Worm (Caenorhabditis elegans) whole organism, L4 larva: ENCODE measurements around the gene umps-1.

Experiments used
- D1046.2 ChIP-seq: fragments of 200-800 bp; sonication (Bioruptor generic); IDR thresholded peaks from 2 replicates; pipeline ENCODE4 v1.3.6; 2022; ENCODE audit warnings: missing genetic modification characterization, missing compliant biosample characterization
- F10B5.3 ChIP-seq: sonication (generic microtip); optimal IDR thresholded peaks from 2 replicates; lab custom pipeline; 2016; ENCODE audit warnings: mild to moderate bottlenecking, missing genetic modification characterization, missing compliant biosample characterization
- F44E2.7 ChIP-seq: fragments of 200-800 bp; sonication (Bioruptor generic); IDR thresholded peaks from 2 replicates; pipeline ENCODE4 v2.1.2; 2022; ENCODE audit warnings: missing genetic modification characterization, missing compliant biosample characterization
- F49E8.2 ChIP-seq: sonication (generic microtip); optimal IDR thresholded peaks from 2 replicates; lab custom pipeline; 2016; ENCODE audit warnings: missing compliant biosample characterization, mild to moderate bottlenecking, missing genetic modification characterization, borderline replicate concordance
- R02D3.7 ChIP-seq: fragments of 150-350 bp; sonication (generic microtip); optimal IDR thresholded peaks from 3 replicates; lab custom pipeline; 2014; ENCODE audit warnings: missing biosample characterization, missing genetic modification characterization
- Y105C5A.15 ChIP-seq: fragments of 200-800 bp; sonication (Bioruptor generic); IDR thresholded peaks from 2 replicates; pipeline ENCODE4 v1.3.6; 2022; ENCODE audit warnings: missing genetic modification characterization, missing compliant biosample characterization
- ZK546.5 ChIP-seq, 2 experiments: sonication (generic microtip); optimal IDR thresholded peaks; 2 replicates each; lab custom pipeline; 2017; ENCODE audit warnings: missing biosample characterization in 2 of 2, missing genetic modification characterization in 2 of 2
- ama-1 ChIP-seq: fragments of 150-350 bp; optimal IDR thresholded peaks from 2 replicates; lab custom pipeline; 2014; ENCODE audit warnings: inconsistent platforms, mixed read lengths
- arid-1 ChIP-seq: fragments of 200-800 bp; sonication (Bioruptor generic); conservative IDR thresholded peaks from 2 replicates; pipeline ENCODE4 v1.3.6; 2022; ENCODE audit warnings: missing genetic modification reagents, missing genetic modification characterization, missing compliant biosample characterization
- ceh-20 ChIP-seq: fragments of 200-800 bp; sonication (Bioruptor generic); IDR thresholded peaks from 2 replicates; pipeline ENCODE4 v1.3.6; 2022; ENCODE audit warnings: missing genetic modification reagents, missing genetic modification characterization, missing compliant biosample characterization
- ceh-62 ChIP-seq: sonication (generic microtip); optimal IDR thresholded peaks from 2 replicates; lab custom pipeline; 2017; ENCODE audit warnings: missing biosample characterization, missing genetic modification characterization
- daf-12 ChIP-seq: fragments of 150-350 bp; optimal IDR thresholded peaks from 2 replicates; lab custom pipeline; 2014; ENCODE audit warnings: missing biosample characterization, missing genetic modification reagents, missing genetic modification characterization
- daf-16 ChIP-seq, 3 experiments: sonication (generic microtip); optimal IDR thresholded peaks; 2 replicates each; lab custom pipeline; 2016 to 2017; ENCODE audit warnings: missing genetic modification characterization in 3 of 3, missing genetic modification reagents in 3 of 3, mild to moderate bottlenecking in 2 of 3, missing compliant biosample characterization in 2 of 3, missing biosample characterization in 1 of 3, moderate library complexity in 1 of 3
- daf-19 ChIP-seq: fragments of 200-800 bp; sonication (Bioruptor generic); conservative IDR thresholded peaks from 2 replicates; pipeline ENCODE4 v1.3.6; 2022; ENCODE audit warnings: missing genetic modification characterization, missing compliant biosample characterization
- dmd-6 ChIP-seq: fragments of 200-800 bp; sonication (Bioruptor generic); IDR thresholded peaks from 2 replicates; pipeline ENCODE4 v1.3.6; 2022; ENCODE audit warnings: missing genetic modification reagents, missing genetic modification characterization, missing compliant biosample characterization
- dmd-9 ChIP-seq: fragments of 200-800 bp; sonication (Bioruptor generic); IDR thresholded peaks from 2 replicates; pipeline ENCODE4 v1.3.6; 2022; ENCODE audit warnings: missing genetic modification reagents, missing genetic modification characterization, missing compliant biosample characterization
- fos-1 ChIP-seq: fragments of 150-350 bp; optimal IDR thresholded peaks from 2 replicates; lab custom pipeline; 2014; ENCODE audit warnings: missing biosample characterization, missing genetic modification characterization
- hif-1 ChIP-seq, 2 experiments: sonication (generic microtip); optimal IDR thresholded peaks; 2 replicates each; lab custom pipeline; 2016 to 2017; ENCODE audit warnings: missing compliant biosample characterization in 2 of 2, missing genetic modification characterization in 2 of 2, missing genetic modification reagents in 2 of 2, missing genotype in 2 of 2, mild to moderate bottlenecking in 1 of 2
- hlh-30 ChIP-seq: sonication (generic microtip); optimal IDR thresholded peaks from 2 replicates; lab custom pipeline; 2017; ENCODE audit warnings: antibody characterized with exemption, mild to moderate bottlenecking, missing genetic modification characterization, missing compliant biosample characterization; ENCODE audit not compliant: insufficient read depth
- lin-1 ChIP-seq: fragments of 200-800 bp; sonication (Bioruptor generic); IDR thresholded peaks from 2 replicates; pipeline ENCODE4 v1.3.6; 2022; ENCODE audit warnings: missing genetic modification reagents, missing genetic modification characterization, missing compliant biosample characterization
- lin-38 ChIP-seq: fragments of 200-800 bp; sonication (Bioruptor generic); IDR thresholded peaks from 2 replicates; pipeline ENCODE4 v1.3.6; 2022; ENCODE audit warnings: missing genetic modification reagents, missing genetic modification characterization, missing compliant biosample characterization
- madf-5 ChIP-seq, 2 experiments: fragments of 200-800 bp; sonication (Bioruptor generic); IDR thresholded peaks; 2 replicates each; pipeline ENCODE4 v1.3.6; 2022; ENCODE audit warnings: missing compliant biosample characterization in 2 of 2, missing genetic modification characterization in 2 of 2
- mdl-1 ChIP-seq, 2 experiments: fragments of 150-350 bp in 1 of 2; sonication (generic microtip) in 1 of 2; optimal IDR thresholded peaks; 2 replicates each; lab custom pipeline; 2014 to 2017; ENCODE audit warnings: missing biosample characterization in 2 of 2, missing genetic modification characterization in 2 of 2
- nhr-237 ChIP-seq: sonication (generic microtip); optimal IDR thresholded peaks from 2 replicates; lab custom pipeline; 2017; ENCODE audit warnings: missing biosample characterization, missing genetic modification characterization
- nhr-25 ChIP-seq: sonication (generic microtip); optimal IDR thresholded peaks from 2 replicates; lab custom pipeline; 2017; ENCODE audit warnings: missing genetic modification characterization, mild to moderate bottlenecking, missing compliant biosample characterization, antibody characterized with exemption, moderate library complexity, borderline replicate concordance; ENCODE audit not compliant: insufficient read depth
- nhr-41 ChIP-seq: fragments of 200-800 bp; sonication (Bioruptor generic); IDR thresholded peaks from 2 replicates; pipeline ENCODE4 v1.3.6; 2022; ENCODE audit warnings: missing genetic modification reagents, missing genetic modification characterization, missing compliant biosample characterization
- nhr-42 ChIP-seq: fragments of 200-800 bp; sonication (Bioruptor generic); IDR thresholded peaks from 2 replicates; pipeline ENCODE4 v1.3.6; 2022; ENCODE audit warnings: missing genetic modification characterization, missing compliant biosample characterization
- nhr-48 ChIP-seq: sonication (generic microtip); optimal IDR thresholded peaks from 2 replicates; lab custom pipeline; 2016; ENCODE audit warnings: mild to moderate bottlenecking, missing genetic modification characterization, missing compliant biosample characterization
- saeg-2 ChIP-seq: fragments of 200-800 bp; sonication (Bioruptor generic); IDR thresholded peaks from 2 replicates; pipeline ENCODE4 v1.3.6; 2022; ENCODE audit warnings: missing genetic modification reagents, missing genetic modification characterization, missing compliant biosample characterization
- set-16 ChIP-seq: fragments of 200-800 bp; sonication (Bioruptor generic); IDR thresholded peaks from 2 replicates; pipeline ENCODE4 v1.3.6; 2022; ENCODE audit warnings: missing genetic modification reagents, missing genetic modification characterization, missing compliant biosample characterization
- unc-130 ChIP-seq: sonication (generic microtip); optimal IDR thresholded peaks from 2 replicates; lab custom pipeline; 2016; ENCODE audit warnings: missing genetic modification reagents, missing genetic modification characterization, missing compliant biosample characterization
- unc-39 ChIP-seq: sonication (generic microtip); optimal IDR thresholded peaks from 2 replicates; lab custom pipeline; 2017; ENCODE audit warnings: missing biosample characterization, missing genetic modification characterization
- unc-62 ChIP-seq, 3 experiments: fragments of 150-350 bp in 1 of 3; sonication (generic microtip); optimal IDR thresholded peaks in 2 of 3; peaks in 1 of 3; 1 replicate in 1 of 3; 2 replicates in 2 of 3; lab custom pipeline; 2014 to 2017; ENCODE audit warnings: missing biosample characterization in 3 of 3, missing genetic modification characterization in 3 of 3, missing genetic modification reagents in 3 of 3, missing genotype in 1 of 3
- zag-1 ChIP-seq: fragments of 150-350 bp; optimal IDR thresholded peaks from 2 replicates; lab custom pipeline; 2014; ENCODE audit warnings: missing biosample characterization, missing genetic modification characterization
- zfp-2 ChIP-seq: sonication (generic microtip); optimal IDR thresholded peaks from 2 replicates; lab custom pipeline; 2016; ENCODE audit warnings: mild to moderate bottlenecking, missing genetic modification characterization, missing compliant biosample characterization
- zip-2 ChIP-seq: fragments of 150-350 bp; optimal IDR thresholded peaks from 2 replicates; lab custom pipeline; 2014; ENCODE audit warnings: missing biosample characterization, missing genetic modification characterization

Gene umps-1

DNA sequence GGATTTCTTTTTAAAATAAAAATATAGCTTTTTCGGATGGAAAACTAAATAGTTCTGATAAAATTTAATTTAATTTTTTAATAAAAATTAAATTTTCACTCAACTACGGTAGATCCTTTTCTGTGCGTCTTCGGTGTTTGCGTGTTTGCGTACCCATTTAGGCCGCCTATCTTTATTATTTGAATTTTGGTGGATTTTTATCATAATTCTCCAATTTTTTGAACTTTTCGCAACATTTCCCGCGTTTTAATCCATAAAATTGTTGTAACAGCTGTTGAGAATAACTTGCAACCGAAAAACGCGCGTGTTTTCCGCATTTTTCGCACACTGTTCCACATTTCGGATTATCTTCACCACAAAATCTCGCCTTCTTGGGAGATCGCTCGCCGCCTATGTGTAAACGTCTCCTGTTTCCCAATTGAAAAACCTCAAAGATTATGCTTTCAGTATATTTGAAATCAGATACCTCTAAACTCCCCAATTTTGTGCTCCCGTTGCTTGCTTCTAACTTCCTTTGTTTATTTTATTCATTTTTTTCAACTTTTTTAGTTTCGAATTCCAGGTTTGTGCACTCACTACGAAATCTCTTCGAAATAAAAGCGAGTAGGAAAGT lies 5.7 kb downstream of the umps-1 start, which contains the start of gene T07C4.3:
T07C4.3 (plus strand) TSS at position 563 of the 613 bp plus-strand sequence.
- no peak for TF ChIP-seq mdl-1 (tag; optimal IDR thresholded peaks at IDR 0.05; lab: Kevin White, UChicago)
- TF ChIP-seq unc-130 (GFP tag; lab: Kevin White, UChicago) = no peak
- TF ChIP-seq nhr-41 (GFP tag; lab: Robert Waterston, UW) = no peak
- TF ChIP-seq hlh-30 = no peak
- TF ChIP-seq unc-62 (GFP tag; optimal IDR thresholded peaks at IDR 0.05 in 1 of 2; lab: Kevin White, UChicago) = peak in 1 of 2 experiments; percentile 88
- TF ChIP-seq unc-62 (tag; optimal IDR thresholded peaks at IDR 0.05; lab: Kevin White, UChicago) = no peak
- TF ChIP-seq, all 104 proteins: peak for 1

DNA sequence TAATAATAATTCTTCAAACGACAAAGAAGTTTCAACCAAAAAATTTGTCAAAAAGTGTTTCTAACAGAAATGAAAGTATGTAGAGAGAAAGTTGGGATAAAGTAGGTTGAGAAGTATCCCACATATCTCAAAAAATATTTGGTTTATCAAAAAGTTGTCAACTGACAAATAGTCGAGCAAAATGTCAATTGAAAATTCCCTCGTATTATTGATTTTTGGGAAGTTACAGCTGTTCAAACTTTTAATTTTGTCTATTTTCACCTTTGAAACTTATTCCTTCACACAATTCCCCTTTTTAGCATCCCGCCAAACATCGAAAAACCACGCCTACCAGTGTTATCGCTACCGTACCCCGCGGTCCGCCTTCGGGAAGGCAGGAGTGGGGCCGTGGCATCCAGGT lies 10.4 kb downstream of the umps-1 start, which contains the start of gene tbx-8:
tbx-8 (plus strand) TSS at position 301 of the 400 bp plus-strand sequence.
- TF ChIP-seq D1046.2 (GFP tag; lab: Robert Waterston, UW) (no peak), Y105C5A.15 (GFP tag; lab: Robert Waterston, UW) (no peak), daf-16 (GFP tag; optimal IDR thresholded peaks at IDR 0.05; lab: Kevin White, UChicago) (no peak), daf-16 (tag; optimal IDR thresholded peaks at IDR 0.05; lab: Kevin White, UChicago) (no peak), madf-5 (GFP tag; IDR thresholded peaks at IDR 0.05; lab: Robert Waterston, UW) (no peak), F49E8.2 (tag; lab: Kevin White, UChicago) (no peak), fos-1 (tag; lab: Kevin White, UChicago) (no peak), nhr-237 (tag; lab: Kevin White, UChicago) (no peak), daf-19 (no peak), dmd-6 (GFP tag; lab: Robert Waterston, UW) (no peak), F44E2.7 (no peak), zip-2 (tag; lab: Kevin White, UChicago) (no peak), nhr-48 (tag; lab: Kevin White, UChicago) (no peak)

DNA sequence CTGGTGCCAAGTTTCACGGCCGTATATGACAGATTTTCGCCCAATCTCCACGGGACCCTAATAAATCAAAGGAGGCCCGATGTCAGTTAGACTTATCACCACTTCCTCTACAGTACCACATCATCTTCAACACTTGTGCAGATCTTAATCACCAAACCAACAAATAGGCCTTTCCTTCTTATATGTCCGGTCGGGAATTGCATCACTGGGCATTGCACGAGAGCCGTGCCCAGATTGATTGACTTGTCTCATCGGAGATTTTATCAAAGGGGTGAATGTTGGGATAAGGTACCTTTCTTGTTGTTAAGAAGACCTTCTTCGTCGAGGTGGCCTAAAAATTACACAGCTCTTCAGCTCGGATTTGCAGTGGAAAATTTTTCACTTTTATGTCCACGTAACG lies 12.7 kb downstream of the umps-1 start:
- TF ChIP-seq ZK546.5 (tag; optimal IDR thresholded peaks at IDR 0.05; lab: Kevin White, UChicago) (no peak), lin-38 (GFP tag; lab: Robert Waterston, UW) (no peak), daf-12 (no peak), nhr-48 (tag; lab: Kevin White, UChicago) (no peak), ama-1 (no peak), set-16 (GFP tag; lab: Robert Waterston, UW) (no peak), ceh-62 (tag; lab: Kevin White, UChicago) (no peak), lin-1 (GFP tag; lab: Robert Waterston, UW) (no peak), unc-39 (tag; lab: Kevin White, UChicago) (no peak), nhr-42 (GFP tag; lab: Robert Waterston, UW) (no peak), ceh-20 (no peak), R02D3.7 (tag; lab: Kevin White, UChicago) (no peak), hif-1 (tag; optimal IDR thresholded peaks at IDR 0.05; lab: Kevin White, UChicago) (no peak), dmd-9 (GFP tag; lab: Robert Waterston, UW) (no peak), nhr-25 (tag; lab: Kevin White, UChicago) (no peak), zag-1 (tag; lab: Kevin White, UChicago) (no peak), zfp-2 (tag; lab: Kevin White, UChicago) (no peak), arid-1 (no peak), saeg-2 (GFP tag; lab: Robert Waterston, UW) (no peak), F10B5.3 (tag; lab: Kevin White, UChicago) (no peak)
- TF ChIP-seq, all 104 proteins: peak for 0
